Fruit fly (Drosophila melanogaster) whole organism: ENCODE data around the gene CG1137.

Experiments
- CG8478 ChIP-seq: fragments of >200 bp; optimal IDR thresholded peaks from 2 replicates; lab custom pipeline; 2018; ENCODE audit warnings: inconsistent platforms
- Dll ChIP-seq: fragments of >200 bp; optimal IDR thresholded peaks from 2 replicates; lab custom pipeline; 2017
- EcR ChIP-seq, 2 experiments: fragments of >200 bp; optimal IDR thresholded peaks; 2 replicates each; lab custom pipeline; 2017; ENCODE audit warnings: missing biosample characterization in 2 of 2, missing genetic modification characterization in 2 of 2, missing genetic modification reagents in 2 of 2
- pan ChIP-seq: fragments of >200 bp; optimal IDR thresholded peaks from 2 replicates; lab custom pipeline; 2017
- psq ChIP-seq: fragments of >200 bp; optimal IDR thresholded peaks from 2 replicates; lab custom pipeline; 2017
- usp ChIP-seq: fragments of >200 bp; optimal IDR thresholded peaks from 2 replicates; lab custom pipeline; 2017; ENCODE audit warnings: missing biosample characterization, missing genetic modification characterization, mixed read lengths

CG1137 gene

dm6 chr3R:6560251-6560650 is at the start of gene CG1137:
Gene CG1137 (minus strand): TSS chr3R:6560351.
- no peak for TF ChIP-seq psq (lab: Kevin White, UChicago)

dm6 chr3R:6608814-6609213 is 48.7 kb upstream of the CG1137 start, which contains the start of gene glob2:
Gene glob2 (minus strand): TSS chr3R:6608914.
- TF ChIP-seq CG8478 (lab: Kevin White, UChicago), result no peak
- TF ChIP-seq pan, result no peak
- TF ChIP-seq psq (lab: Kevin White, UChicago), result no peak
- TF ChIP-seq EcR (GFP tag; optimal IDR thresholded peaks at IDR 0.05; lab: Kevin White, UChicago), result no peak
- no peak for TF ChIP-seq Dll (lab: Kevin White, UChicago)
- no peak for TF ChIP-seq usp (GFP tag; lab: Kevin White, UChicago)

- no peak for TF ChIP-seq EcR (GFP tag; optimal IDR thresholded peaks at IDR 0.05; lab: Kevin White, UChicago)
- no peak for TF ChIP-seq usp (GFP tag; lab: Kevin White, UChicago)
- TF ChIP-seq psq (lab: Kevin White, UChicago), result no peak
- no peak for TF ChIP-seq pan
- TF ChIP-seq Dll (lab: Kevin White, UChicago), result no peak
- TF ChIP-seq CG8478 (lab: Kevin White, UChicago), result no peak
Observed at dm6 chr3R:6605142-6605541, 45.0 kb upstream of the CG1137 start.

- TF ChIP-seq CG8478 (lab: Kevin White, UChicago), result no peak
- TF ChIP-seq usp (GFP tag; lab: Kevin White, UChicago), result no peak
- no peak for TF ChIP-seq Dll (lab: Kevin White, UChicago)
- TF ChIP-seq pan, result no peak
- no peak for TF ChIP-seq psq (lab: Kevin White, UChicago)
- no peak for TF ChIP-seq EcR (GFP tag; optimal IDR thresholded peaks at IDR 0.05; lab: Kevin White, UChicago)
Observed at dm6 chr3R:6600942-6601341, 40.8 kb upstream of the CG1137 start, which contains the start of gene CG31482. Gene CG31482 (plus strand): TSS chr3R:6601242.

- no peak for TF ChIP-seq psq (lab: Kevin White, UChicago)
- no peak for TF ChIP-seq usp (GFP tag; lab: Kevin White, UChicago)
- TF ChIP-seq Dll (lab: Kevin White, UChicago), result no peak
- TF ChIP-seq pan, result no peak
- TF ChIP-seq CG8478 (lab: Kevin White, UChicago), result no peak
- TF ChIP-seq EcR (GFP tag; optimal IDR thresholded peaks at IDR 0.05; lab: Kevin White, UChicago), result no peak
Observed at dm6 chr3R:6597922-6598321, 37.8 kb upstream of the CG1137 start, which contains the start of gene CG1138. Gene CG1138 (minus strand): TSS chr3R:6598022.

- TF ChIP-seq usp (GFP tag; lab: Kevin White, UChicago) (no peak), pan (no peak), CG8478 (lab: Kevin White, UChicago) (no peak)
Observed at dm6 chr3R:6593068-6593567, 33.0 kb upstream of the CG1137 start, which contains the start of gene dpr11. Gene dpr11 (minus strand): TSS chr3R:6593330.

dm6 chr3R:6580484-6580883 is 20.3 kb upstream of the CG1137 start, which contains the start of gene CG2336:
Gene CG2336 (plus strand): TSS chr3R:6580784.
- TF ChIP-seq psq (lab: Kevin White, UChicago) (no peak), usp (GFP tag; lab: Kevin White, UChicago) (no peak), CG8478 (lab: Kevin White, UChicago) (no peak), pan (no peak)

- no peak for TF ChIP-seq psq (lab: Kevin White, UChicago)
- no peak for TF ChIP-seq usp (GFP tag; lab: Kevin White, UChicago)
- TF ChIP-seq pan, result no peak
- TF ChIP-seq CG8478 (lab: Kevin White, UChicago), result no peak
- no peak for TF ChIP-seq Dll (lab: Kevin White, UChicago)
- TF ChIP-seq EcR (GFP tag; optimal IDR thresholded peaks at IDR 0.05; lab: Kevin White, UChicago), result no peak
Observed at dm6 chr3R:6568835-6569234, 8.7 kb upstream of the CG1137 start.

- TF ChIP-seq Dll (lab: Kevin White, UChicago), result no peak
- no peak for TF ChIP-seq psq (lab: Kevin White, UChicago)
- TF ChIP-seq EcR (GFP tag; optimal IDR thresholded peaks at IDR 0.05; lab: Kevin White, UChicago), result no peak
- no peak for TF ChIP-seq CG8478 (lab: Kevin White, UChicago)
- TF ChIP-seq pan, result no peak
- no peak for TF ChIP-seq usp (GFP tag; lab: Kevin White, UChicago)
Observed at dm6 chr3R:6548736-6549135, 11.4 kb downstream of the CG1137 start, which contains the start of gene Pif2. Gene Pif2 (plus strand): TSS chr3R:6549036.

dm6 chr3R:6534059-6534458 is 26.1 kb downstream of the CG1137 start:
- TF ChIP-seq EcR (GFP tag; optimal IDR thresholded peaks at IDR 0.05; lab: Kevin White, UChicago) (no peak), CG8478 (lab: Kevin White, UChicago) (no peak), Dll (lab: Kevin White, UChicago) (no peak)

- no peak for TF ChIP-seq pan
- TF ChIP-seq EcR (GFP tag; optimal IDR thresholded peaks at IDR 0.05; lab: Kevin White, UChicago), result no peak
- TF ChIP-seq CG8478 (lab: Kevin White, UChicago), result no peak
- no peak for TF ChIP-seq psq (lab: Kevin White, UChicago)
- TF ChIP-seq usp (GFP tag; lab: Kevin White, UChicago), result no peak
- no peak for TF ChIP-seq Dll (lab: Kevin White, UChicago)
Observed at dm6 chr3R:6527208-6527607, 32.9 kb downstream of the CG1137 start, which contains the start of gene CG15185. Gene CG15185 (plus strand): TSS chr3R:6527508.
